Worm (Caenorhabditis elegans) whole organism, midembryonic: Measurements from ENCODE around the gene Y67D8C.22.
A peak's percentile ranks its signal among the peaks of the same experiment; 100 is the strongest.

Experiments
- T22C8.4 ChIP-seq: fragments of 200-800 bp; sonication (Bioruptor generic); IDR thresholded peaks from 2 replicates; pipeline ENCODE4 v1.3.6; 2022; ENCODE audit warnings: missing genetic modification characterization, missing compliant biosample characterization
- cog-1 ChIP-seq: sonication (generic microtip); optimal IDR thresholded peaks from 2 replicates; lab custom pipeline; 2016; ENCODE audit warnings: missing genetic modification characterization, missing compliant biosample characterization
- flt-1 ChIP-seq: fragments of 200-800 bp; sonication (Bioruptor generic); IDR thresholded peaks from 2 replicates; pipeline ENCODE4 v1.3.6; 2022; ENCODE audit warnings: missing genetic modification characterization, missing compliant biosample characterization
- klf-2 ChIP-seq: fragments of 200-800 bp; sonication (Bioruptor generic); conservative IDR thresholded peaks from 2 replicates; pipeline ENCODE4 v1.3.6; 2022; ENCODE audit warnings: missing genetic modification reagents, missing genetic modification characterization, missing compliant biosample characterization
- med-1 ChIP-seq: sonication (generic microtip); optimal IDR thresholded peaks from 2 replicates; lab custom pipeline; 2017; ENCODE audit warnings: missing genetic modification characterization, mild to moderate bottlenecking, missing compliant biosample characterization, antibody characterized with exemption, missing genetic modification reagents; ENCODE audit not compliant: insufficient read depth
- ref-1 ChIP-seq: fragments of 200-800 bp; sonication (Bioruptor generic); conservative IDR thresholded peaks from 2 replicates; pipeline ENCODE4 v1.3.6; 2022; ENCODE audit warnings: missing genetic modification reagents, missing genetic modification characterization, missing compliant biosample characterization
- tab-1 ChIP-seq: fragments of 200-800 bp; sonication (Bioruptor generic); IDR thresholded peaks from 2 replicates; pipeline ENCODE4 v1.3.6; 2022; ENCODE audit warnings: missing genetic modification characterization, missing compliant biosample characterization
- ztf-23 ChIP-seq: fragments of 200-800 bp; sonication (Bioruptor generic); IDR thresholded peaks from 2 replicates; pipeline ENCODE4 v1.3.6; 2022; ENCODE audit warnings: missing genetic modification reagents, missing genetic modification characterization, missing compliant biosample characterization
- ztf-29 ChIP-seq: fragments of 200-800 bp; sonication (Bioruptor generic); IDR thresholded peaks from 2 replicates; pipeline ENCODE4 v1.3.6; 2022; ENCODE audit warnings: missing genetic modification reagents, missing genetic modification characterization, missing compliant biosample characterization

The Y67D8C.22 gene

ce11 chrIV:3046009-3046408, 30.1 kb downstream of the Y67D8C.22 start:
- TF ChIP-seq T22C8.4 = no peak
- no peak for TF ChIP-seq ref-1
- no peak for TF ChIP-seq med-1 (GFP tag; lab: Kevin White, UChicago)
- no peak for TF ChIP-seq ztf-23 (GFP tag; lab: Robert Waterston, UW)
- no peak for TF ChIP-seq cog-1 (tag; lab: Kevin White, UChicago)
- no peak for TF ChIP-seq ztf-29 (GFP tag; lab: Robert Waterston, UW)
- TF ChIP-seq flt-1 (GFP tag; lab: Robert Waterston, UW) = no peak
- TF ChIP-seq klf-2 (GFP tag; lab: Robert Waterston, UW) = no peak
- TF ChIP-seq tab-1 (GFP tag; lab: Robert Waterston, UW) = no peak

- TF ChIP-seq T22C8.4 (no peak), tab-1 (GFP tag; lab: Robert Waterston, UW) (no peak), flt-1 (GFP tag; lab: Robert Waterston, UW) (no peak), ref-1 (no peak), med-1 (GFP tag; lab: Kevin White, UChicago) (no peak), ztf-29 (GFP tag; lab: Robert Waterston, UW) (no peak), ztf-23 (GFP tag; lab: Robert Waterston, UW) (no peak), cog-1 (tag; lab: Kevin White, UChicago) (no peak), klf-2 (GFP tag; lab: Robert Waterston, UW) (no peak)
Observed at ce11 chrIV:3044158-3044557, 31.9 kb downstream of the Y67D8C.22 start.

ce11 chrIV:3038740-3039139, 37.4 kb downstream of the Y67D8C.22 start:
- TF ChIP-seq ztf-29 (GFP tag; lab: Robert Waterston, UW) (no peak), ztf-23 (GFP tag; lab: Robert Waterston, UW) (no peak), T22C8.4 (no peak), ref-1 (no peak), tab-1 (GFP tag; lab: Robert Waterston, UW) (no peak), med-1 (GFP tag; lab: Kevin White, UChicago) (no peak), klf-2 (GFP tag; lab: Robert Waterston, UW) (no peak), flt-1 (GFP tag; lab: Robert Waterston, UW) (no peak), cog-1 (tag; lab: Kevin White, UChicago) (no peak)

- TF ChIP-seq T22C8.4 (no peak), klf-2 (GFP tag; lab: Robert Waterston, UW) (no peak), tab-1 (GFP tag; lab: Robert Waterston, UW) (no peak), med-1 (GFP tag; lab: Kevin White, UChicago) (no peak), ztf-23 (GFP tag; lab: Robert Waterston, UW) (no peak), ref-1 (no peak), cog-1 (tag; lab: Kevin White, UChicago) (no peak)
Observed at ce11 chrIV:3037932-3038331, 38.2 kb downstream of the Y67D8C.22 start.

ce11 chrIV:3035375-3035774, 40.7 kb downstream of the Y67D8C.22 start:
- TF ChIP-seq ztf-29 (GFP tag; lab: Robert Waterston, UW) = no peak
- TF ChIP-seq flt-1 (GFP tag; lab: Robert Waterston, UW) = no peak
- no peak for TF ChIP-seq tab-1 (GFP tag; lab: Robert Waterston, UW)
- TF ChIP-seq cog-1 (tag; lab: Kevin White, UChicago) = no peak
- no peak for TF ChIP-seq klf-2 (GFP tag; lab: Robert Waterston, UW)
- TF ChIP-seq T22C8.4 = no peak
- TF ChIP-seq ref-1 = no peak
- no peak for TF ChIP-seq ztf-23 (GFP tag; lab: Robert Waterston, UW)
- TF ChIP-seq med-1 (GFP tag; lab: Kevin White, UChicago) = no peak

- no peak for TF ChIP-seq klf-2 (GFP tag; lab: Robert Waterston, UW)
- TF ChIP-seq cog-1 (tag; lab: Kevin White, UChicago) = no peak
- TF ChIP-seq ztf-29 (GFP tag; lab: Robert Waterston, UW) = no peak
- TF ChIP-seq flt-1 (GFP tag; lab: Robert Waterston, UW) = no peak
- TF ChIP-seq med-1 (GFP tag; lab: Kevin White, UChicago) = no peak
- TF ChIP-seq T22C8.4 = no peak
- no peak for TF ChIP-seq ztf-23 (GFP tag; lab: Robert Waterston, UW)
- no peak for TF ChIP-seq tab-1 (GFP tag; lab: Robert Waterston, UW)
- no peak for TF ChIP-seq ref-1
Observed at ce11 chrIV:3032020-3032419, 44.1 kb downstream of the Y67D8C.22 start.

- TF ChIP-seq ztf-23 (GFP tag; lab: Robert Waterston, UW) (no peak), cog-1 (tag; lab: Kevin White, UChicago) (no peak), ref-1 (no peak), klf-2 (GFP tag; lab: Robert Waterston, UW) (no peak), T22C8.4 (no peak), flt-1 (GFP tag; lab: Robert Waterston, UW) (no peak), tab-1 (GFP tag; lab: Robert Waterston, UW) (no peak), med-1 (GFP tag; lab: Kevin White, UChicago) (no peak), ztf-29 (GFP tag; lab: Robert Waterston, UW) (no peak)
Observed at ce11 chrIV:3029882-3030281, 46.2 kb downstream of the Y67D8C.22 start.

- no peak for TF ChIP-seq flt-1 (GFP tag; lab: Robert Waterston, UW)
- TF ChIP-seq med-1 (GFP tag; lab: Kevin White, UChicago) = no peak
- no peak for TF ChIP-seq klf-2 (GFP tag; lab: Robert Waterston, UW)
- TF ChIP-seq ztf-23 (GFP tag; lab: Robert Waterston, UW) = no peak
- no peak for TF ChIP-seq ztf-29 (GFP tag; lab: Robert Waterston, UW)
- TF ChIP-seq tab-1 (GFP tag; lab: Robert Waterston, UW) = no peak
- TF ChIP-seq T22C8.4 = no peak
- TF ChIP-seq ref-1 = no peak
- TF ChIP-seq cog-1 (tag; lab: Kevin White, UChicago) = no peak
Observed at ce11 chrIV:3028842-3029241, 47.3 kb downstream of the Y67D8C.22 start, which contains the start of gene ndnf-1. ndnf-1 (minus strand) TSS chrIV:3028942.

ce11 chrIV:3025874-3026609, 50.1 kb downstream of the Y67D8C.22 start:
- peak; percentile 67 for TF ChIP-seq T22C8.4
- no peak for TF ChIP-seq med-1 (GFP tag; lab: Kevin White, UChicago)
- no peak for TF ChIP-seq flt-1 (GFP tag; lab: Robert Waterston, UW)
- no peak for TF ChIP-seq ztf-29 (GFP tag; lab: Robert Waterston, UW)
- TF ChIP-seq ref-1 = no peak
